Worm (Caenorhabditis elegans) whole organism, midembryonic: ENCODE measurements around the gene C48B4.6.
A peak's percentile ranks its signal among the peaks of the same experiment; 100 is the strongest.

Experiments used
- T22C8.4 ChIP-seq: fragments of 200-800 bp; sonication (Bioruptor generic); IDR thresholded peaks from 2 replicates; pipeline ENCODE4 v1.3.6; 2022; ENCODE audit warnings: missing genetic modification characterization, missing compliant biosample characterization
- cog-1 ChIP-seq: sonication (generic microtip); optimal IDR thresholded peaks from 2 replicates; lab custom pipeline; 2016; ENCODE audit warnings: missing genetic modification characterization, missing compliant biosample characterization
- flt-1 ChIP-seq: fragments of 200-800 bp; sonication (Bioruptor generic); IDR thresholded peaks from 2 replicates; pipeline ENCODE4 v1.3.6; 2022; ENCODE audit warnings: missing genetic modification characterization, missing compliant biosample characterization
- klf-2 ChIP-seq: fragments of 200-800 bp; sonication (Bioruptor generic); conservative IDR thresholded peaks from 2 replicates; pipeline ENCODE4 v1.3.6; 2022; ENCODE audit warnings: missing genetic modification reagents, missing genetic modification characterization, missing compliant biosample characterization
- med-1 ChIP-seq: sonication (generic microtip); optimal IDR thresholded peaks from 2 replicates; lab custom pipeline; 2017; ENCODE audit warnings: missing genetic modification characterization, mild to moderate bottlenecking, missing compliant biosample characterization, antibody characterized with exemption, missing genetic modification reagents; ENCODE audit not compliant: insufficient read depth
- ref-1 ChIP-seq: fragments of 200-800 bp; sonication (Bioruptor generic); conservative IDR thresholded peaks from 2 replicates; pipeline ENCODE4 v1.3.6; 2022; ENCODE audit warnings: missing genetic modification reagents, missing genetic modification characterization, missing compliant biosample characterization
- tab-1 ChIP-seq: fragments of 200-800 bp; sonication (Bioruptor generic); IDR thresholded peaks from 2 replicates; pipeline ENCODE4 v1.3.6; 2022; ENCODE audit warnings: missing genetic modification characterization, missing compliant biosample characterization
- ztf-23 ChIP-seq: fragments of 200-800 bp; sonication (Bioruptor generic); IDR thresholded peaks from 2 replicates; pipeline ENCODE4 v1.3.6; 2022; ENCODE audit warnings: missing genetic modification reagents, missing genetic modification characterization, missing compliant biosample characterization
- ztf-29 ChIP-seq: fragments of 200-800 bp; sonication (Bioruptor generic); IDR thresholded peaks from 2 replicates; pipeline ENCODE4 v1.3.6; 2022; ENCODE audit warnings: missing genetic modification reagents, missing genetic modification characterization, missing compliant biosample characterization

Gene C48B4.6

ce11 chrIII:9523581-9523980, 34.8 kb downstream of the C48B4.6 start, which contains the start of gene mrps-23:
Gene mrps-23 (minus strand): TSS chrIII:9523672.
- TF ChIP-seq ztf-23 (GFP tag; lab: Robert Waterston, UW) (0 out of 2 replicates have a peak, but pooled peaks have one; percentile 62), ztf-29 (no peak), cog-1 (tag; lab: Kevin White, UChicago) (no peak), flt-1 (peak; percentile 49), med-1 (GFP tag; lab: Kevin White, UChicago) (no peak), T22C8.4 (no peak), ref-1 (GFP tag; lab: Robert Waterston, UW) (no peak), klf-2 (GFP tag; lab: Robert Waterston, UW) (no peak), tab-1 (no peak)

- TF ChIP-seq ztf-29 (no peak), klf-2 (GFP tag; lab: Robert Waterston, UW) (no peak), cog-1 (tag; lab: Kevin White, UChicago) (peak; percentile 63), med-1 (GFP tag; lab: Kevin White, UChicago) (no peak), ztf-23 (GFP tag; lab: Robert Waterston, UW) (no peak), T22C8.4 (no peak), tab-1 (no peak), ref-1 (GFP tag; lab: Robert Waterston, UW) (no peak), flt-1 (no peak)
Measured at ce11 chrIII:9521410-9522090, 36.8 kb downstream of the C48B4.6 start, which contains the start of the genes clu-1 and prp-40. Gene clu-1 (minus strand): TSS chrIII:9521460. Gene prp-40 (plus strand): TSS chrIII:9522075.

ce11 chrIII:9516148-9516547, 42.2 kb downstream of the C48B4.6 start, which contains the start of gene F55H2.7:
Gene F55H2.7 (minus strand): TSS chrIII:9516248.
- no peak for TF ChIP-seq cog-1 (tag; lab: Kevin White, UChicago)
- no peak for TF ChIP-seq T22C8.4
- TF ChIP-seq ztf-23 (GFP tag; lab: Robert Waterston, UW): no peak
- TF ChIP-seq ztf-29: no peak
- TF ChIP-seq flt-1: no peak
- TF ChIP-seq tab-1: no peak
- no peak for TF ChIP-seq ref-1 (GFP tag; lab: Robert Waterston, UW)
- TF ChIP-seq klf-2 (GFP tag; lab: Robert Waterston, UW): no peak
- no peak for TF ChIP-seq med-1 (GFP tag; lab: Kevin White, UChicago)

- TF ChIP-seq ztf-29: no peak
- TF ChIP-seq klf-2 (GFP tag; lab: Robert Waterston, UW): no peak
- TF ChIP-seq tab-1: no peak
- TF ChIP-seq ref-1 (GFP tag; lab: Robert Waterston, UW): no peak
- TF ChIP-seq flt-1: no peak
- TF ChIP-seq med-1 (GFP tag; lab: Kevin White, UChicago): no peak
- TF ChIP-seq ztf-23 (GFP tag; lab: Robert Waterston, UW): no peak
- no peak for TF ChIP-seq T22C8.4
- TF ChIP-seq cog-1 (tag; lab: Kevin White, UChicago): no peak
Measured at ce11 chrIII:9513569-9513968, 44.8 kb downstream of the C48B4.6 start, which contains the start of gene F55H2.8. Gene F55H2.8 (plus strand): TSS chrIII:9513869.

ce11 chrIII:9513006-9513405, 45.4 kb downstream of the C48B4.6 start:
- no peak for TF ChIP-seq klf-2 (GFP tag; lab: Robert Waterston, UW)
- no peak for TF ChIP-seq ref-1 (GFP tag; lab: Robert Waterston, UW)
- no peak for TF ChIP-seq T22C8.4
- no peak for TF ChIP-seq cog-1 (tag; lab: Kevin White, UChicago)
- TF ChIP-seq ztf-23 (GFP tag; lab: Robert Waterston, UW): no peak
- no peak for TF ChIP-seq tab-1
- no peak for TF ChIP-seq ztf-29
- no peak for TF ChIP-seq med-1 (GFP tag; lab: Kevin White, UChicago)
- TF ChIP-seq flt-1: no peak

ce11 chrIII:9511660-9512059, 46.7 kb downstream of the C48B4.6 start:
- TF ChIP-seq flt-1 (no peak), ztf-23 (GFP tag; lab: Robert Waterston, UW) (no peak), ref-1 (GFP tag; lab: Robert Waterston, UW) (no peak), ztf-29 (no peak), T22C8.4 (no peak), med-1 (GFP tag; lab: Kevin White, UChicago) (no peak), klf-2 (GFP tag; lab: Robert Waterston, UW) (no peak), cog-1 (tag; lab: Kevin White, UChicago) (no peak)

ce11 chrIII:9511055-9511520, 47.3 kb downstream of the C48B4.6 start, which contains the start of gene F55H2.5:
Gene F55H2.5 (plus strand): TSS chrIII:9511470.
- no peak for TF ChIP-seq ztf-29
- TF ChIP-seq T22C8.4: no peak
- TF ChIP-seq klf-2 (GFP tag; lab: Robert Waterston, UW): no peak
- no peak for TF ChIP-seq med-1 (GFP tag; lab: Kevin White, UChicago)
- no peak for TF ChIP-seq flt-1
- no peak for TF ChIP-seq cog-1 (tag; lab: Kevin White, UChicago)
- TF ChIP-seq ztf-23 (GFP tag; lab: Robert Waterston, UW): no peak
- no peak for TF ChIP-seq ref-1 (GFP tag; lab: Robert Waterston, UW)
- no peak for TF ChIP-seq tab-1

ce11 chrIII:9509764-9510370, 48.5 kb downstream of the C48B4.6 start:
- TF ChIP-seq flt-1 (no peak), T22C8.4 (no peak), med-1 (GFP tag; lab: Kevin White, UChicago) (no peak), ztf-29 (no peak), ztf-23 (GFP tag; lab: Robert Waterston, UW) (no peak), cog-1 (tag; lab: Kevin White, UChicago) (no peak), klf-2 (GFP tag; lab: Robert Waterston, UW) (no peak), ref-1 (GFP tag; lab: Robert Waterston, UW) (no peak), tab-1 (no peak)

ce11 chrIII:9507799-9508198, 50.6 kb downstream of the C48B4.6 start, which contains the start of gene vha-14:
Gene vha-14 (plus strand): TSS chrIII:9508100.
- no peak for TF ChIP-seq tab-1
- no peak for TF ChIP-seq med-1 (GFP tag; lab: Kevin White, UChicago)
- TF ChIP-seq klf-2 (GFP tag; lab: Robert Waterston, UW): no peak
- no peak for TF ChIP-seq flt-1
- no peak for TF ChIP-seq ztf-29
- no peak for TF ChIP-seq cog-1 (tag; lab: Kevin White, UChicago)
- TF ChIP-seq ref-1 (GFP tag; lab: Robert Waterston, UW): no peak
- TF ChIP-seq T22C8.4: no peak
- no peak for TF ChIP-seq ztf-23 (GFP tag; lab: Robert Waterston, UW)
